Fruit fly (Drosophila melanogaster): ENCODE data around the gene CG13308.
A peak's percentile ranks its signal among the peaks of the same experiment; 100 is the strongest.

CG13308 gene

DNA sequence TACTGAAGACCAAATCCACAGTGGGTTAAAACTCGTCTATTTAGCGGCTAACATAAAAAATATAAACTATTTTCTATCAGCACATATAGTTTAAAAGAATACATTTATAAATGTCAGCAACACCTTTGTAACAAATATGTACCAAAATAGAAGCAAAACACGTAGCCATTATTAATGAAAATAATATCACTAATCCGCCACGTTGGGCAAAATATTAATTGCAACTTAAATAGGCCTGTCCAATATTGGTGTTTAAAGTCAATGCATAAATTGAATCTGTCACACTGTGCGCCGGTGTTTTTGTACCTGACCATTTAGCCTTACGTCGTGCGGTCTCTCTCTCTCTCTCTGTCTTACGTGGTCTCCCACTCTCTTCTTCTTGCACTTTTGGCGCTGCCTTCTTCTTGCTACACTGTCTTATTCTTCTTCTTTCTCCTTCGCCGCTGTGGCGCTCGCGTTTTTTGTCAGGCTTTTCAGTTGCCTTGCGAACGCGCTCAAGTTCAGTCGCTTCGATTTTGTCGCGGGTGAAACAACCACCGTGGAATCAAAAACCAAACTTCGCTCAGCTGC, 42.3 kb upstream of the CG13308 start (continued):
- TF ChIP-seq CG10147 (GFP tag; optimal IDR thresholded peaks at IDR 0.05): peak; percentile 97
- TF ChIP-seq CG4404 (GFP tag; IDR thresholded peaks at IDR 0.05): peak; percentile 97
- peak; percentile 90 for TF ChIP-seq CG5180 (GFP tag; optimal IDR thresholded peaks at IDR 0.05)
- TF ChIP-seq nerfin-2 (GFP tag; IDR thresholded peaks at IDR 0.05; ENCODE audit: partially characterized antibody): peak; percentile 63
- TF ChIP-seq B-H1 (GFP tag; IDR thresholded peaks at IDR 0.05): peak; percentile 97
- peak; percentile 96 for TF ChIP-seq CG11093 (GFP tag; IDR thresholded peaks at IDR 0.05)
- peak; percentile 97 for TF ChIP-seq CG4617 (GFP tag; optimal IDR thresholded peaks at IDR 0.05; ENCODE audit: borderline replicate concordance)
- peak; percentile 99 for TF ChIP-seq CG9817 (tag; optimal IDR thresholded peaks at IDR 0.05)
- peak; percentile 87 for TF ChIP-seq Myb (GFP tag; optimal IDR thresholded peaks at IDR 0.05)
- peak; percentile 98 for TF ChIP-seq Xrp1 (GFP tag; IDR thresholded peaks at IDR 0.05)
- peak; percentile 96 for TF ChIP-seq CG32767 (GFP tag; IDR thresholded peaks at IDR 0.05)
- TF ChIP-seq Adf1 (GFP tag; IDR thresholded peaks at IDR 0.05): peak; percentile 82
- peak; percentile 97 for TF ChIP-seq CG32772 (GFP tag; IDR thresholded peaks at IDR 0.05)
- peak; percentile 91 for TF ChIP-seq Bdp1 (GFP tag; optimal IDR thresholded peaks at IDR 0.05)
- peak; percentile 99 for TF ChIP-seq org-1 (GFP tag; optimal IDR thresholded peaks at IDR 0.05)
- peak; percentile 97 for TF ChIP-seq Lim3 (GFP tag; IDR thresholded peaks at IDR 0.05)
- TF ChIP-seq CG10274 (GFP tag; optimal IDR thresholded peaks at IDR 0.05): peak; percentile 91
- TF ChIP-seq tin (GFP tag; optimal IDR thresholded peaks at IDR 0.05): peak; percentile 98
- TF ChIP-seq CG4707 (GFP tag; optimal IDR thresholded peaks at IDR 0.05): peak; percentile 94
- peak; percentile 77 for TF ChIP-seq CG7928 (GFP tag; optimal IDR thresholded peaks at IDR 0.05)
- TF ChIP-seq al (GFP tag; IDR thresholded peaks at IDR 0.05): peak; percentile 98
- TF ChIP-seq unc-4 (GFP tag; IDR thresholded peaks at IDR 0.05; ENCODE audit: partially characterized antibody): 0 out of 2 replicates have a peak, but pooled peaks have one; percentile 30
- TF ChIP-seq CG10565 (GFP tag; optimal IDR thresholded peaks at IDR 0.05): peak; percentile 94
- peak; percentile 99 for TF ChIP-seq CG7372 (GFP tag; IDR thresholded peaks at IDR 0.05)
- TF ChIP-seq NK7.1 (GFP tag; optimal IDR thresholded peaks at IDR 0.05): peak; percentile 91
- peak; percentile 89 for TF ChIP-seq dan (GFP tag; IDR thresholded peaks at IDR 0.05)
- TF ChIP-seq kay (GFP tag; optimal IDR thresholded peaks at IDR 0.05): peak; percentile 92
- peak; percentile 95 for TF ChIP-seq repo (GFP tag; optimal IDR thresholded peaks at IDR 0.05)
- TF ChIP-seq CG9215 (GFP tag; IDR thresholded peaks at IDR 0.05): peak; percentile 97
- peak; percentile 90 for TF ChIP-seq wek (GFP tag; optimal IDR thresholded peaks at IDR 0.05)
- TF ChIP-seq shn (GFP tag; optimal IDR thresholded peaks at IDR 0.05): peak; percentile 98
- peak; percentile 99 for TF ChIP-seq gem (tag; optimal IDR thresholded peaks at IDR 0.05)
- peak; percentile 100 for TF ChIP-seq CG9437 (GFP tag; optimal IDR thresholded peaks at IDR 0.05)
- TF ChIP-seq inv (GFP tag; IDR thresholded peaks at IDR 0.05; ENCODE audit: partially characterized antibody): peak; percentile 43; the same call in 1 of the 2 replicates
- TF ChIP-seq eyg (GFP tag; optimal IDR thresholded peaks at IDR 0.05): peak; percentile 81
- TF ChIP-seq ERR (GFP tag; optimal IDR thresholded peaks at IDR 0.05): peak; percentile 91
- peak; percentile 98 for TF ChIP-seq Rfx (GFP tag; IDR thresholded peaks at IDR 0.05)
- peak; percentile 90 for TF ChIP-seq Nf-YA (GFP tag; IDR thresholded peaks at IDR 0.05)
- peak; percentile 95 for TF ChIP-seq slp2 (GFP tag; optimal IDR thresholded peaks at IDR 0.05)
- TF ChIP-seq CG14014 (GFP tag; IDR thresholded peaks at IDR 0.05): peak; percentile 98
- no peak for TF ChIP-seq CG15479 (GFP tag; optimal IDR thresholded peaks at IDR 0.05)
- no peak for TF ChIP-seq prd (optimal IDR thresholded peaks at IDR 0.05)
- peak; percentile 98 for TF ChIP-seq prd (GFP tag; IDR thresholded peaks at IDR 0.05)
- 0 out of 2 replicates have a peak, but pooled peaks have one; percentile 42 for TF ChIP-seq CkIIα-i1 (GFP tag; IDR thresholded peaks at IDR 0.05)
- TF ChIP-seq CG6683 (GFP tag; optimal IDR thresholded peaks at IDR 0.05): peak; percentile 94
- TF ChIP-seq emc (GFP tag; optimal IDR thresholded peaks at IDR 0.05): peak; percentile 92
- TF ChIP-seq CG33213 (GFP tag; optimal IDR thresholded peaks at IDR 0.05): peak; percentile 86
- TF ChIP-seq hth (optimal IDR thresholded peaks at IDR 0.05): no peak
- peak; percentile 98 for TF ChIP-seq jing (GFP tag; optimal IDR thresholded peaks at IDR 0.05)
- peak; percentile 98 for TF ChIP-seq unpg (GFP tag; optimal IDR thresholded peaks at IDR 0.05)
- peak; percentile 98 for TF ChIP-seq HLH3B (GFP tag; IDR thresholded peaks at IDR 0.05)
